Worm (Caenorhabditis elegans): ENCODE results near the gene C25F6.1.

ce11 chrX:5444863-5445262 is 41.4 kb upstream of the C25F6.1 start, which contains the start of gene itm-2:
- no peak for TF ChIP-seq ets-7 (tag; optimal IDR thresholded peaks at IDR 0.05)
- TF ChIP-seq tra-4 (tag; optimal IDR thresholded peaks at IDR 0.05) = no peak
- TF ChIP-seq flt-1 (GFP tag; IDR thresholded peaks at IDR 0.05) = no peak
- no peak for TF ChIP-seq hmbx-1 (tag; optimal IDR thresholded peaks at IDR 0.05)
- TF ChIP-seq hnd-1 (tag; optimal IDR thresholded peaks at IDR 0.05) = no peak
- TF ChIP-seq pes-1 (GFP tag; IDR thresholded peaks at IDR 0.05) = no peak
